Fruit fly (Drosophila melanogaster) whole organism, prepupa: ENCODE measurements around the gene CG10147.

Experiments
- Blimp-1 ChIP-seq: fragments of 200-800 bp; sonication (Bioruptor generic); optimal IDR thresholded peaks from 3 replicates; lab custom pipeline; 2017; ENCODE audit warnings: missing biosample characterization, missing genetic modification characterization, mild to moderate bottlenecking, moderate library complexity, missing genetic modification reagents
- CG16779 ChIP-seq: fragments of 200-800 bp; sonication (Bioruptor generic); optimal IDR thresholded peaks from 3 replicates; lab custom pipeline; 2017; ENCODE audit warnings: missing biosample characterization, mild to moderate bottlenecking, missing genetic modification characterization
- CG6276 ChIP-seq: fragments of 200-800 bp; sonication (Bioruptor generic); optimal IDR thresholded peaks from 2 replicates; lab custom pipeline; 2017; ENCODE audit warnings: missing biosample characterization, mild to moderate bottlenecking, missing genetic modification characterization
- CG6792 ChIP-seq: fragments of 200-800 bp; sonication (Bioruptor generic); optimal IDR thresholded peaks from 3 replicates; lab custom pipeline; 2016; ENCODE audit warnings: missing biosample characterization, missing genetic modification characterization
- Eip93F ChIP-seq: fragments of 200-800 bp; sonication (Bioruptor generic); optimal IDR thresholded peaks from 2 replicates; lab custom pipeline; 2016; ENCODE audit warnings: missing biosample characterization, mild to moderate bottlenecking, missing genetic modification characterization
- Ets21C ChIP-seq: fragments of 200-800 bp; sonication (Bioruptor generic); optimal IDR thresholded peaks from 3 replicates; lab custom pipeline; 2016; ENCODE audit warnings: missing biosample characterization, missing genetic modification characterization
- Ets96B ChIP-seq: fragments of 200-800 bp; optimal IDR thresholded peaks from 2 replicates; lab custom pipeline; 2019; ENCODE audit warnings: missing biosample characterization, mild to moderate bottlenecking, missing genetic modification characterization, moderate library complexity
- Gug ChIP-seq: fragments of 200-800 bp; sonication (Bioruptor generic); IDR thresholded peaks from 2 replicates; pipeline ENCODE4 v1.3.6; 2022; ENCODE audit warnings: missing biosample characterization, missing genetic modification characterization
- Lpt ChIP-seq: fragments of 200-800 bp; sonication (Bioruptor generic); optimal IDR thresholded peaks from 3 replicates; lab custom pipeline; 2016; ENCODE audit warnings: missing biosample characterization, missing genetic modification characterization
- Sox102F ChIP-seq: fragments of 200-800 bp; sonication (Bioruptor generic); optimal IDR thresholded peaks from 2 replicates; lab custom pipeline; 2016; ENCODE audit warnings: missing biosample characterization, mild to moderate bottlenecking, missing genetic modification characterization
- esn ChIP-seq: fragments of 200-800 bp; sonication (Bioruptor generic); optimal IDR thresholded peaks from 2 replicates; lab custom pipeline; 2016; ENCODE audit warnings: missing biosample characterization, mild to moderate bottlenecking, missing genetic modification characterization, moderate library complexity
- lz ChIP-seq: fragments of 200-800 bp; sonication (Bioruptor generic); optimal IDR thresholded peaks from 3 replicates; lab custom pipeline; 2016; ENCODE audit warnings: missing biosample characterization, missing genetic modification characterization
- ss ChIP-seq, 2 experiments: fragments of 200-800 bp; sonication (Bioruptor generic); optimal IDR thresholded peaks; 2 replicates in 1 of 2; 3 replicates in 1 of 2; lab custom pipeline; 2017 to 2018; ENCODE audit warnings: mild to moderate bottlenecking in 2 of 2, missing biosample characterization in 2 of 2, missing genetic modification characterization in 2 of 2, moderate library complexity in 1 of 2
- topi ChIP-seq: fragments of 200-800 bp; sonication (Bioruptor generic); optimal IDR thresholded peaks from 3 replicates; lab custom pipeline; 2016; ENCODE audit warnings: missing biosample characterization, missing genetic modification characterization

dm6 chr3L:6452347-6452746 lies 35.9 kb downstream of the CG10147 start:
- TF ChIP-seq Blimp-1 (no peak), esn (GFP tag; lab: Kevin White, UChicago) (no peak), Ets96B (tag; lab: Kevin White, UChicago) (no peak), CG6276 (GFP tag; lab: Kevin White, UChicago) (no peak), Sox102F (GFP tag; lab: Kevin White, UChicago) (no peak), ss (GFP tag; optimal IDR thresholded peaks at IDR 0.05; lab: Kevin White, UChicago) (no peak), topi (GFP tag; lab: Kevin White, UChicago) (no peak), Ets21C (GFP tag; lab: Kevin White, UChicago) (no peak), CG16779 (tag; lab: Kevin White, UChicago) (no peak), lz (GFP tag; lab: Kevin White, UChicago) (no peak), Lpt (no peak), Eip93F (GFP tag; lab: Kevin White, UChicago) (no peak), Gug (GFP tag; lab: Robert Waterston, UW) (no peak), CG6792 (no peak)
